Fruit fly (Drosophila melanogaster): ENCODE results near the gene TotF.
A peak's percentile ranks its signal among the peaks of the same experiment; 100 is the strongest.

Gene TotF

dm6 chr2L:19866540-19867318, 45.4 kb downstream of the TotF start (continued):
- TF ChIP-seq nmo (GFP tag; optimal IDR thresholded peaks at IDR 0.05) (peak; percentile 32), CG12155 (GFP tag; optimal IDR thresholded peaks at IDR 0.05) (peak; percentile 17), cg (GFP tag; optimal IDR thresholded peaks at IDR 0.05) (peak; percentile 60), Dip3 (GFP tag; optimal IDR thresholded peaks at IDR 0.05) (no peak), CG15269 (tag; optimal IDR thresholded peaks at IDR 0.05) (peak; percentile 50), tup (GFP tag; optimal IDR thresholded peaks at IDR 0.05) (no peak), CG9609 (GFP tag; optimal IDR thresholded peaks at IDR 0.05) (peak; percentile 43), chn (GFP tag; optimal IDR thresholded peaks at IDR 0.05) (peak; percentile 61), Sox100B (GFP tag; optimal IDR thresholded peaks at IDR 0.05) (peak; percentile 57), ems (GFP tag; optimal IDR thresholded peaks at IDR 0.05) (peak; percentile 8), lola (GFP tag; optimal IDR thresholded peaks at IDR 0.05) (peak in 1 of 3 experiments; percentile 71), eve (GFP tag; optimal IDR thresholded peaks at IDR 0.05) (peak in 1 of 2 experiments; percentile 75), Dip2 (GFP tag; IDR thresholded peaks at IDR 0.05) (no peak), Oli (tag; optimal IDR thresholded peaks at IDR 0.05) (peak; percentile 60), CG7372 (GFP tag; IDR thresholded peaks at IDR 0.05) (no peak), Pdp1 (GFP tag; optimal IDR thresholded peaks at IDR 0.05) (peak; percentile 28 to 44), CG15479 (GFP tag; optimal IDR thresholded peaks at IDR 0.05) (peak; percentile 85), CG31441 (GFP tag; IDR thresholded peaks at IDR 0.05) (peak; percentile 62), fd96Cb (tag; optimal IDR thresholded peaks at IDR 0.05) (peak; percentile 57), CkIIα-i1 (GFP tag; IDR thresholded peaks at IDR 0.05) (no peak), sisA (GFP tag; IDR thresholded peaks at IDR 0.05) (peak; percentile 36; the same call in 1 of the 2 replicates), CG11456 (GFP tag; IDR thresholded peaks at IDR 0.05) (peak; percentile 66; the same call in 1 of the 3 replicates), insv (GFP tag; optimal IDR thresholded peaks at IDR 0.05) (peak in 1 of 2 experiments; percentile 7), CG2120 (GFP tag; optimal IDR thresholded peaks at IDR 0.05) (peak; percentile 53), Six4 (GFP tag; optimal IDR thresholded peaks at IDR 0.05) (peak; percentile 22), Adf1 (GFP tag; IDR thresholded peaks at IDR 0.05) (no peak), CG9437 (GFP tag; optimal IDR thresholded peaks at IDR 0.05) (peak; percentile 36), Side (GFP tag; optimal IDR thresholded peaks at IDR 0.05) (peak; percentile 14), CG15696 (tag; optimal IDR thresholded peaks at IDR 0.05) (peak; percentile 54), ewg (GFP tag; optimal IDR thresholded peaks at IDR 0.05) (peak; percentile 26), croc (GFP tag; conservative IDR thresholded peaks at IDR 0.05) (peak; percentile 39; the same call in 2 of the 3 replicates), grn (GFP tag; optimal IDR thresholded peaks at IDR 0.05) (peak; percentile 60), Awh (GFP tag; IDR thresholded peaks at IDR 0.05) (no peak), Xbp1 (GFP tag; optimal IDR thresholded peaks at IDR 0.05) (peak; percentile 50), sim (GFP tag; IDR thresholded peaks at IDR 0.05) (no peak), chif (GFP tag; optimal IDR thresholded peaks at IDR 0.05) (peak; percentile 14 to 47), CG14441 (GFP tag; IDR thresholded peaks at IDR 0.05) (0 out of 2 replicates have a peak, but pooled peaks have one; percentile 18), Hey (tag; optimal IDR thresholded peaks at IDR 0.05) (no peak), CG16815 (GFP tag; optimal IDR thresholded peaks at IDR 0.05) (peak; percentile 45), CG6689 (GFP tag; IDR thresholded peaks at IDR 0.05) (peak; percentile 55), hkb (optimal IDR thresholded peaks at IDR 0.05) (no peak), hkb (GFP tag; IDR thresholded peaks at IDR 0.05) (0 out of 2 replicates have a peak, but pooled peaks have one; percentile 18), tio (GFP tag; optimal IDR thresholded peaks at IDR 0.05) (peak; percentile 59), Hr51 (GFP tag; optimal IDR thresholded peaks at IDR 0.05) (peak in 1 of 2 experiments; percentile 57), eyg (GFP tag; optimal IDR thresholded peaks at IDR 0.05) (no peak), CG16863 (GFP tag; optimal IDR thresholded peaks at IDR 0.05) (peak; percentile 51), Hmr (GFP tag; optimal IDR thresholded peaks at IDR 0.05) (peak; percentile 35), sc (optimal IDR thresholded peaks at IDR 0.05) (no peak), sc (GFP tag; optimal IDR thresholded peaks at IDR 0.05) (peak; percentile 50)

Measured in whole organism, embryonic.